Fruit fly (Drosophila melanogaster): Measurements from ENCODE around the gene amrt.

The amrt gene

DNA sequence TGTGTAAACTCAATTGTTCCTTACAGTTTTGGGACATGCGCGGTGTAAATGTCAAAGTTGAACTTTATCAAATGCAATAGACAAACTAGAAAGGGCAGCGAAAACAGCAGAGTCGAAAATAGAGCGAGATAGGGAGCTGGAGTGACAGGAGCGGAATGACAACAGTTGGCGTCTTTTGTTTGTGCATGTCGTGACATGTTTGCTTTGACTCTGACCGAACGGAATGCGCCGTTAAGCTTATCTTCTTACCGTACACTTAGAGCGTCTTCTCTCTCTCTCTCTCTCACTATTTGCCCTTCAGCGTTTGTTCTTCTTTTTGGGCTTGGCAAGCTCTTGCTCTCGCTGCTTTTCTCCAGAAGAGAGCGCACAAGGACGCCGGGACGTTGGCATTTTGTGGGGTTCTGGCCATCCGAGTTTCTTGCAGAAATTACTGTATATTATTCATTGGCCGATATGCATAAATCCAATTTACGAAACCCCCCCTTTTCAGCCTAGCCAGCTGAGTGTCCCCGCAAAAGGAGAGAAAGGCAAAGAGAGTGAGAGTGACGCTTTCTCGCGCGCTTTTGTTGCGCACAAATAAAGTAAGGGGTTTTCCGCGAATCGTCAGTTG, 20.4 kb upstream of the amrt start:
- TF ChIP-seq CG32121 (GFP tag; IDR thresholded peaks at IDR 0.05) (no peak), EcR (GFP tag; optimal IDR thresholded peaks at IDR 0.05) (no peak), rn (GFP tag; IDR thresholded peaks at IDR 0.05) (no peak), gl (tag; optimal IDR thresholded peaks at IDR 0.05) (peak; percentile 5), Pif1B (GFP tag; optimal IDR thresholded peaks at IDR 0.05) (no peak), CG15710 (tag; optimal IDR thresholded peaks at IDR 0.05) (no peak), CG14655 (GFP tag; optimal IDR thresholded peaks at IDR 0.05) (no peak)

DNA sequence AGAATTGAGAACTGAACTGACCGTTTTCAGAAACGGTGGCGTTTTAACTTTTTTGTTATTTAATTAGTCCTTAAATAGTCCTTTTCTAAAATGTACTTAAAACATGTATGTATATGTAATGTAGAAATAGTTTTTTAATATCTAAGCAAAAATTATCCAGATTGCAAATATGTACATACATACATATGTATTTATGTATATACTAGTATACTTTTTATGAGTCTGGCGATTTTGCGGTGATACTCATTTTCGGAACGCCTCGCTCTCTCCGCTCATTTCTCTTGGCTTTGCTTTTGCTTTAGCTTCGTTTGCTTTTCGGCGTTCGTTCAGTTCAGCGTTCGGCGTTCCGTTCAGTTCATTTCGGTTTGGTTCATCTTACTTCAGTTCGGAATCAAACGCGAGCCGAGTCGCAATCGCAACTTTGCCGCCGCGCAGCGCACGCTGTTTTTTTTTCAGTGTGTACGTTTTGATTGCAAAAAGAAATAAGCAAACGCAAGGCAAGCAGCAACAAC, 19.8 kb upstream of the amrt start, which contains the start of gene rdgB:
Gene rdgB, plus strand, starts transcription at position 381 of the 512 bp plus-strand sequence.
- TF ChIP-seq CG8301 (tag; optimal IDR thresholded peaks at IDR 0.05), result peak; percentile 83
- peak; percentile 27; the same call in 1 of the 2 replicates for TF ChIP-seq rn (GFP tag; IDR thresholded peaks at IDR 0.05)
- peak; percentile 71 for TF ChIP-seq Snoo (tag; optimal IDR thresholded peaks at IDR 0.05)
- TF ChIP-seq CG10348 (GFP tag; IDR thresholded peaks at IDR 0.05), result no peak
- TF ChIP-seq Ets98B (GFP tag; IDR thresholded peaks at IDR 0.05), result peak; percentile 73
- peak; percentile 64 for TF ChIP-seq CG32121 (GFP tag; IDR thresholded peaks at IDR 0.05)
- peak; percentile 55; the same call in 1 of the 3 replicates for TF ChIP-seq fd96Ca (GFP tag; IDR thresholded peaks at IDR 0.05)
- peak; percentile 69 for TF ChIP-seq CG4496 (GFP tag; IDR thresholded peaks at IDR 0.05)
- TF ChIP-seq D1 (tag; optimal IDR thresholded peaks at IDR 0.05), result no peak
- TF ChIP-seq CG9948 (tag; optimal IDR thresholded peaks at IDR 0.05), result peak; percentile 81
- TF ChIP-seq CG14655 (GFP tag; optimal IDR thresholded peaks at IDR 0.05), result peak; percentile 92
- peak; percentile 64 for TF ChIP-seq CG13204 (GFP tag; optimal IDR thresholded peaks at IDR 0.05)
- TF ChIP-seq Pif1B (GFP tag; optimal IDR thresholded peaks at IDR 0.05), result peak; percentile 61
- peak; percentile 22 for TF ChIP-seq gl (tag; optimal IDR thresholded peaks at IDR 0.05)
- TF ChIP-seq CG8159 (tag; optimal IDR thresholded peaks at IDR 0.05), result peak; percentile 86
- peak; percentile 23 for TF ChIP-seq Pif1A (GFP tag; optimal IDR thresholded peaks at IDR 0.05)
- TF ChIP-seq CG17806 (tag; optimal IDR thresholded peaks at IDR 0.05), result peak; percentile 62
- peak; percentile 66; the same call in 1 of the 2 replicates for TF ChIP-seq CG12605 (GFP tag; IDR thresholded peaks at IDR 0.05)
- TF ChIP-seq CG34367 (tag; optimal IDR thresholded peaks at IDR 0.05), result peak; percentile 63
- TF ChIP-seq CG15710 (tag; optimal IDR thresholded peaks at IDR 0.05), result peak; percentile 81
- peak; percentile 38 for TF ChIP-seq EcR (GFP tag; optimal IDR thresholded peaks at IDR 0.05)

DNA sequence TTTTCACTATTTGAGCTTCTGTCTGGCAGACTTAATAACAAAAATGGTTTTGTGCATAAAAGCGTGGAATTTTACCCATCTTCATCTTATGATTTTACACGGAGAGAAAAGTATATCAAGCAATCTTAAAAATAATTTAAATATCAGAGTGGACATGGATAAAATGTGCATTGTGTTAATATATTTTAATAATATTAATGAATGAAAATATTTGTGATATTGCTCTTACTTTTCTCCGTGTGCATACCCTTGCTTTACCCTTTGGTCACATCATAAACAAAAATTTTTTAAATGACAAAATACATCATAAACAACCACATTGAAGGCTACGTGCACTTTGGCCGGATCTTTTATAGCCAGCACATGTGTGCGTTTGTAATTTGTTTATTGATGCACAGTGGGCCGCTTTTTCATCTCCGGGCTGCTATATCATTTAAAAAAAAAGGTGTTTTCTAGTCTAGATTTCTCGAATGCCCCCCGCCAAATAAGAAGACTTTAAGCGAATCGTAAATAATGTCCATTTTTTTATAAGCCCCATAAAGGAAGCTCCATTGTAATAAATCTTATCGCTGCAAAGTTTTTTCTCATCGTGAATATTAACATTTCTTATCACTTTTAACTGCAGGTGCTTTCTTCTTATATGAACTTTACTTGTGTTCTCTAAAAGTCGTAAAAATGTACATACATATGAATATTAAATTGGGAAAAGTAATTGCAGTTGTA, 17.7 kb upstream of the amrt start:
- TF ChIP-seq CG12605 (GFP tag; IDR thresholded peaks at IDR 0.05) (no peak), Snoo (tag; optimal IDR thresholded peaks at IDR 0.05) (peak; percentile 20), CG10348 (GFP tag; IDR thresholded peaks at IDR 0.05) (no peak), CG8301 (tag; optimal IDR thresholded peaks at IDR 0.05) (peak; percentile 45), Ets98B (GFP tag; IDR thresholded peaks at IDR 0.05) (0 out of 2 replicates have a peak, but pooled peaks have one; percentile 48), Pif1A (GFP tag; optimal IDR thresholded peaks at IDR 0.05) (no peak), CG4496 (GFP tag; IDR thresholded peaks at IDR 0.05) (peak; percentile 58; the same call in 2 of the 3 replicates), CG34367 (tag; optimal IDR thresholded peaks at IDR 0.05) (peak; percentile 46), CG15710 (tag; optimal IDR thresholded peaks at IDR 0.05) (peak; percentile 29), rn (GFP tag; IDR thresholded peaks at IDR 0.05) (0 out of 2 replicates have a peak, but pooled peaks have one; percentile 31), CG13204 (GFP tag; optimal IDR thresholded peaks at IDR 0.05) (no peak), Pif1B (GFP tag; optimal IDR thresholded peaks at IDR 0.05) (peak; percentile 4), CG17806 (tag; optimal IDR thresholded peaks at IDR 0.05) (peak; percentile 44), CG8159 (tag; optimal IDR thresholded peaks at IDR 0.05) (peak; percentile 37), fd96Ca (GFP tag; IDR thresholded peaks at IDR 0.05) (peak; percentile 58; the same call in 1 of the 3 replicates), D1 (tag; optimal IDR thresholded peaks at IDR 0.05) (peak; percentile 39), CG9948 (tag; optimal IDR thresholded peaks at IDR 0.05) (peak; percentile 47), EcR (GFP tag; optimal IDR thresholded peaks at IDR 0.05) (no peak), CG14655 (GFP tag; optimal IDR thresholded peaks at IDR 0.05) (peak; percentile 50), gl (tag; optimal IDR thresholded peaks at IDR 0.05) (no peak), CG32121 (GFP tag; IDR thresholded peaks at IDR 0.05) (peak; percentile 38)

DNA sequence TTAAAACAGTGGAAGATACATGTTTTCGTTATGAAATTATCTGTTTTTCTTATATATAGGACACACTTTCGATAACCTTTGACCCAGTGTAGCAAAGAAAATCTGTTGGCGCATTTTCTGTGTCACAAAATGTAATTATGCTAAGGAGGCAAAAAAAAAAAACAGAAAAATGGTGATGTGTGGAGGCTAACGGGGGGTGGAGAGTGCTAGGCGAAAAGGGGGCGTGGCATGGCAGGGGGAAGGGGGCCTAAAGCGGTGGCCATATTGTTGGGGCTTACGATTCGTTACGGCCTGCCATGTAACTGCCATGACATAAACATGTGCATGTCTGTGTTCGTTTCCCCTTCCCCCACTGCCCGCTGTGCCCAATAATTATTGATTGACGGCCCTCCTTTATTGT, 17.0 kb upstream of the amrt start:
- no peak for TF ChIP-seq CG34367 (tag; optimal IDR thresholded peaks at IDR 0.05)
- TF ChIP-seq CG14655 (GFP tag; optimal IDR thresholded peaks at IDR 0.05), result no peak
- TF ChIP-seq Snoo (tag; optimal IDR thresholded peaks at IDR 0.05), result no peak
- no peak for TF ChIP-seq CG15710 (tag; optimal IDR thresholded peaks at IDR 0.05)
- no peak for TF ChIP-seq CG32121 (GFP tag; IDR thresholded peaks at IDR 0.05)
- TF ChIP-seq gl (tag; optimal IDR thresholded peaks at IDR 0.05), result no peak
- no peak for TF ChIP-seq CG8301 (tag; optimal IDR thresholded peaks at IDR 0.05)
- TF ChIP-seq CG10348 (GFP tag; IDR thresholded peaks at IDR 0.05), result no peak
- TF ChIP-seq CG4496 (GFP tag; IDR thresholded peaks at IDR 0.05), result no peak
- TF ChIP-seq CG13204 (GFP tag; optimal IDR thresholded peaks at IDR 0.05), result no peak
- TF ChIP-seq CG9948 (tag; optimal IDR thresholded peaks at IDR 0.05), result no peak

DNA sequence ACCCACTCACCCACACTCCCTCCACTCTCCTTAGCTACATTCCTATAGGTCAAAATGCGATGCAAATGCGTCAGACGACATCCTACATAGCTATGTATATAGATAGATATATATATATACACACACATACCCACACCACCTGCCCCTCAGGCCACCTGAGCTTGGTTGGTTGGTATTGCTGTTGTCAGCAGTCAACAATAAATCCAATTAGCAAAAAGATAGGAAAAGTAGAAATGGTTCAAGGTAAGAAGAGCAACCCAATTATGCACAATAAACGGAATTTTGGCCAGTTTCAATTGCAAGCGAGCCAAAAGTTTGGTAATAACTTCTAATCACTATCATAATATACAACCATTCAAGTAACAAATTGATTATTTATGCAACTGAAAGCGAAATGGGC, 15.8 kb upstream of the amrt start:
- TF ChIP-seq gl (tag; optimal IDR thresholded peaks at IDR 0.05) (no peak), fd96Ca (GFP tag; IDR thresholded peaks at IDR 0.05) (no peak), D1 (tag; optimal IDR thresholded peaks at IDR 0.05) (no peak), CG12605 (GFP tag; IDR thresholded peaks at IDR 0.05) (no peak)

All from whole organism, pupa.